Worm (Caenorhabditis elegans) whole organism, L4 larva: Measurements from ENCODE around the gene cest-8.

Experiments used
- lin-15B ChIP-seq: fragments of 150-350 bp; sonication (generic microtip); optimal IDR thresholded peaks from 3 replicates; lab custom pipeline; 2014; ENCODE audit warnings: missing biosample characterization, missing genetic modification characterization
- skn-1 ChIP-seq: fragments of 150-350 bp; optimal IDR thresholded peaks from 2 replicates; lab custom pipeline; 2014; ENCODE audit warnings: missing biosample characterization, missing genetic modification characterization
- zag-1 ChIP-seq: fragments of 150-350 bp; optimal IDR thresholded peaks from 2 replicates; lab custom pipeline; 2014; ENCODE audit warnings: missing biosample characterization, missing genetic modification characterization

ce11 chrX:12174686-12175404, 44.6 kb upstream of the cest-8 start:
- no peak for TF ChIP-seq skn-1 (tag; lab: Kevin White, UChicago)
- TF ChIP-seq zag-1 (tag; lab: Kevin White, UChicago) = no peak
- no peak for TF ChIP-seq lin-15B (tag; lab: Kevin White, UChicago)
